Worm (Caenorhabditis elegans) whole organism, L1 larva: Measurements from ENCODE around the gene sar-1.

ENCODE experiments used
- alr-1 ChIP-seq: fragments of 200-800 bp; sonication (Bioruptor generic); optimal IDR thresholded peaks from 2 replicates; lab custom pipeline; 2018; ENCODE audit warnings: borderline replicate concordance, mild to moderate bottlenecking, missing genetic modification characterization, missing compliant biosample characterization
- aly-2 ChIP-seq: fragments of 150-350 bp; optimal IDR thresholded peaks from 2 replicates; lab custom pipeline; 2014; ENCODE audit warnings: missing biosample characterization, missing genetic modification characterization
- fos-1 ChIP-seq: fragments of 150-350 bp; optimal IDR thresholded peaks from 2 replicates; lab custom pipeline; 2014; ENCODE audit warnings: missing biosample characterization, missing genetic modification characterization
- isw-1 ChIP-seq: fragments of 200-800 bp; sonication (Bioruptor generic); IDR thresholded peaks from 2 replicates; pipeline ENCODE4 v1.3.6; 2022; ENCODE audit warnings: missing genetic modification characterization, missing compliant biosample characterization
- lsy-2 ChIP-seq, 2 experiments: fragments of 150-350 bp; optimal IDR thresholded peaks; 2 replicates each; lab custom pipeline; 2014; ENCODE audit warnings: missing biosample characterization in 2 of 2, missing genetic modification characterization in 2 of 2
- nhr-11 ChIP-seq: fragments of 150-350 bp; optimal IDR thresholded peaks from 2 replicates; lab custom pipeline; 2014; ENCODE audit warnings: missing biosample characterization, missing genetic modification characterization
- skn-1 ChIP-seq: fragments of 150-350 bp; optimal IDR thresholded peaks from 2 replicates; lab custom pipeline; 2014; ENCODE audit warnings: missing biosample characterization, missing genetic modification characterization
- snpc-4 ChIP-seq: fragments of 150-350 bp; optimal IDR thresholded peaks from 2 replicates; lab custom pipeline; 2014; ENCODE audit warnings: missing biosample characterization, missing genetic modification characterization

ce11 chrIV:4541195-4541594 lies 28.1 kb upstream of the sar-1 start:
- TF ChIP-seq aly-2 (no peak), skn-1 (no peak), nhr-11 (tag; lab: Kevin White, UChicago) (no peak), alr-1 (no peak), lsy-2 (tag; optimal IDR thresholded peaks at IDR 0.05; lab: Kevin White, UChicago) (no peak), snpc-4 (tag; lab: Kevin White, UChicago) (no peak), isw-1 (GFP tag; lab: Robert Waterston, UW) (no peak), fos-1 (tag; lab: Kevin White, UChicago) (no peak)
